Worm (Caenorhabditis elegans): ENCODE results near the gene R155.3.

DNA sequence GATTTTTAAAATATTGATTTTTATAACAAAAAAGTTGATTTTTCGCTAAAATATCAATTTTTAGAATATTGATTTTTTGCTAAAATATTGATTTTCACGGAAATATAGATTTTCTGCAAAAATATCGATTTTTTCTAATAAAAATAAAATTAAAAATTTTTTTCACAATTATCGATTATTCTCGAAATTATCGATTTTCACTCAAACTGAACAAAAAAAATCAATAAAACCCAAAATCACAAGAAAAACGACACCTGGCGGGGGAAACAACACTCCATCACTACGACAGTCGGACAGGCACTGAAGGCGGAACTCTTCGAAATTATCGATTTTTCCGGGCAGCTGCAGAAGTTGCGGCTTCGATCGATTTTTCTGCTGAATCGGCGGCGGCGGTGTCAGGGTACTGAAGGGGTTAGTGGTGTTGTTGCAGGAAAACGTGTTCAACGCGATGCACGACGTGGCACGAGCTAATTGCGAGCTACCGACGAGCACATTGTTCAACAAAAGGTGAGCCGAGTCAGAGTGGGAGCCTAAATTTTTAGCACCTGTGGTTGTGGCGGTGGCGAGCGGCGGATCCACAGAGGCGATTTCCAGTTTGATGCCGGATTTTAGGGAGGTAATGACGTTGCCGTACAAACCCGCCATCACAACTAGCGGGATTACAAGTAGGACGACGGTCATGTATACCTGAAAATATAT is 36.8 kb upstream of the R155.3 start:
- TF ChIP-seq unc-130 (GFP tag; optimal IDR thresholded peaks at IDR 0.05) (no peak), lin-13 (GFP tag; optimal IDR thresholded peaks at IDR 0.05) (no peak), aly-2 (tag; optimal IDR thresholded peaks at IDR 0.05) (no peak), pha-4 (GFP tag; IDR thresholded peaks at IDR 0.05) (no peak), pha-4 (tag; optimal IDR thresholded peaks at IDR 0.05) (no peak)
